Worm (Caenorhabditis elegans): ENCODE measurements around the gene nrde-1.
"Not testable (repeated sequence)": the region's sequence is repeated elsewhere in the genome, so short reads cannot be mapped to it uniquely, and the experiment has no call there.

Gene nrde-1

ce11 chrIII:3682869-3683403 lies 30.3 kb upstream of the nrde-1 start:
- TF ChIP-seq nhr-41 (GFP tag; IDR thresholded peaks at IDR 0.05) (no peak), aha-1 (tag) (peak; percentile 91), dve-1 (tag; optimal IDR thresholded peaks at IDR 0.05; ENCODE audit: insufficient read depth) (peak; percentile 0), dmd-9 (GFP tag; IDR thresholded peaks at IDR 0.05) (no peak)

- TF ChIP-seq nhr-11 (tag; optimal IDR thresholded peaks at IDR 0.05) (no peak), aha-1 (tag) (peak; percentile 70)
Observed at ce11 chrIII:3692516-3692915, 20.7 kb upstream of the nrde-1 start.

- no peak for TF ChIP-seq Y75B8A.6 (GFP tag; IDR thresholded peaks at IDR 0.05)
- TF ChIP-seq aly-2 (tag; optimal IDR thresholded peaks at IDR 0.05): no peak
- no peak for TF ChIP-seq F49E8.2 (tag; optimal IDR thresholded peaks at IDR 0.05; ENCODE audit: borderline replicate concordance)
- TF ChIP-seq zip-2 (tag; optimal IDR thresholded peaks at IDR 0.05): no peak
- TF ChIP-seq daf-19 (GFP tag; conservative IDR thresholded peaks at IDR 0.05): no peak
- no peak for TF ChIP-seq spr-3 (GFP tag; optimal IDR thresholded peaks at IDR 0.05)
Observed at ce11 chrIII:3694572-3694971, 18.7 kb upstream of the nrde-1 start, which contains the start of gene npr-15. Gene npr-15 (minus strand): TSS chrIII:3694672.

ce11 chrIII:3695398-3695797 lies 17.9 kb upstream of the nrde-1 start:
- 0 out of 2 replicates have a peak, but pooled peaks have one; percentile 46 for TF ChIP-seq mdt-29 (GFP tag; IDR thresholded peaks at IDR 0.05)
- TF ChIP-seq dmd-6 (GFP tag; IDR thresholded peaks at IDR 0.05): peak; percentile 62
- 0 out of 2 replicates have a peak, but pooled peaks have one; percentile 25 for TF ChIP-seq Y48G9A.11 (GFP tag; IDR thresholded peaks at IDR 0.05)
- TF ChIP-seq lin-38 (GFP tag; IDR thresholded peaks at IDR 0.05): peak; percentile 88
- peak; percentile 20 for TF ChIP-seq rbr-2 (tag; optimal IDR thresholded peaks at IDR 0.05)
- TF ChIP-seq dmd-9 (GFP tag; IDR thresholded peaks at IDR 0.05): 0 out of 2 replicates have a peak, but pooled peaks have one; percentile 65
- peak; percentile 71 for TF ChIP-seq set-16 (GFP tag; IDR thresholded peaks at IDR 0.05)
- TF ChIP-seq ctbp-1 (GFP tag; IDR thresholded peaks at IDR 0.05): peak; percentile 66; the same call in 1 of the 2 replicates
- TF ChIP-seq snpc-1.2 (GFP tag; IDR thresholded peaks at IDR 0.05): peak; percentile 23; the same call in 1 of the 2 replicates
- TF ChIP-seq lin-1 (GFP tag; IDR thresholded peaks at IDR 0.05): peak; percentile 44; the same call in 1 of the 2 replicates
- TF ChIP-seq php-3 (GFP tag; IDR thresholded peaks at IDR 0.05): 0 out of 2 replicates have a peak, but pooled peaks have one; percentile 63
- TF ChIP-seq pha-4 (GFP tag; IDR thresholded peaks at IDR 0.05): 0 out of 2 replicates have a peak, but pooled peaks have one; percentile 39
- not testable (repeated sequence) for TF ChIP-seq pha-4 (tag; optimal IDR thresholded peaks at IDR 0.05)
- TF ChIP-seq zfp-3 (GFP tag; conservative IDR thresholded peaks at IDR 0.05): peak; percentile 64; the same call in 1 of the 2 replicates
- 0 out of 2 replicates have a peak, but pooled peaks have one; percentile 17 for TF ChIP-seq ceh-44 (GFP tag; IDR thresholded peaks at IDR 0.05)
- TF ChIP-seq nhr-42 (GFP tag; IDR thresholded peaks at IDR 0.05): peak; percentile 70; the same call in 1 of the 2 replicates
- peak; percentile 88 for TF ChIP-seq hmg-1.1 (GFP tag; IDR thresholded peaks at IDR 0.05)
- peak; percentile 65; the same call in 1 of the 2 replicates for TF ChIP-seq mxl-2 (GFP tag; conservative IDR thresholded peaks at IDR 0.05)
- TF ChIP-seq lin-29 (GFP tag; IDR thresholded peaks at IDR 0.05): peak; percentile 69; the same call in 1 of the 2 replicates
- TF ChIP-seq tra-1 (GFP tag; IDR thresholded peaks at IDR 0.05): peak; percentile 73

ce11 chrIII:3697181-3697580 lies 16.1 kb upstream of the nrde-1 start:
- TF ChIP-seq lin-38 (GFP tag; IDR thresholded peaks at IDR 0.05) (peak; percentile 65), hmg-1.1 (GFP tag; IDR thresholded peaks at IDR 0.05) (peak; percentile 47)

- peak; percentile 97 for TF ChIP-seq aha-1 (tag)
- TF ChIP-seq ctbp-1 (GFP tag; IDR thresholded peaks at IDR 0.05): no peak
- TF ChIP-seq nhr-77 (tag; optimal IDR thresholded peaks at IDR 0.05): no peak
- no peak for TF ChIP-seq unc-62 (GFP tag; optimal IDR thresholded peaks at IDR 0.05 in 1 of 2)
- no peak for TF ChIP-seq unc-62 (tag; optimal IDR thresholded peaks at IDR 0.05)
Observed at ce11 chrIII:3698366-3698765, 14.9 kb upstream of the nrde-1 start.

Measured in whole organism, L4 larva.